Worm (Caenorhabditis elegans): ENCODE data around the gene osm-11.

Gene osm-11

DNA sequence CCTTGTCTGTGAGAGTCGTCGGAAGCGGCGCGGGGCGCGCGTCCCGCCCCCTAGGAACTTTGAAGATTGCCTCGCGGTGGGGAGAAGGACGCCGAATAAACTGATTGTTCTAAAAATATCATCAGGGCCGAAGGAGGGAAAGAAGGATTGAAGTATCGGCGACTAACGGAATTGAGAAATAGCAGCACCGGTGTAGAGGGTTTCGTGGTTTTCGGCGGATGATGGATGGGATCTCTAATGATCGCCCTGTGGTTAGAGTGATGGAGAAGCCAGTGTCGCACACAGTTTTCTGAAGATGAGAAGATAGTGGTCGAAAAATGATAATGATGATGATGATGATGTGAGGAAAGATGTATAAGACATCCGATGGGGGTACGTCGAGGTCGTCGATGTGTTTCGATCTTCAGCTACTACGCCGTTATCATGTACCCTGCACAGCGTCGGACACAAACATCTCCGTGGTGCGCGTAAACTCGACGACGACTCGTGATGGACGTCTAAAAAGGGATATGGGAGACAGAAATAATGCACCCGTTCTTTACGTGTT, at the start of gene osm-11:
Gene osm-11, minus strand, starts transcription at position 51 of the 547 bp plus-strand sequence.
- no peak for TF ChIP-seq unc-62 (GFP tag; optimal IDR thresholded peaks at IDR 0.05)

ce11 chrX:17468483-17468882, 47.1 kb upstream of the osm-11 start:
- TF ChIP-seq unc-62 (GFP tag; optimal IDR thresholded peaks at IDR 0.05), result no peak

ce11 chrX:17466615-17467014, 45.2 kb upstream of the osm-11 start, which contains the start of gene ZK54.3:
Gene ZK54.3 (minus strand): TSS chrX:17467005.
- TF ChIP-seq unc-62 (GFP tag; optimal IDR thresholded peaks at IDR 0.05), result no peak

DNA sequence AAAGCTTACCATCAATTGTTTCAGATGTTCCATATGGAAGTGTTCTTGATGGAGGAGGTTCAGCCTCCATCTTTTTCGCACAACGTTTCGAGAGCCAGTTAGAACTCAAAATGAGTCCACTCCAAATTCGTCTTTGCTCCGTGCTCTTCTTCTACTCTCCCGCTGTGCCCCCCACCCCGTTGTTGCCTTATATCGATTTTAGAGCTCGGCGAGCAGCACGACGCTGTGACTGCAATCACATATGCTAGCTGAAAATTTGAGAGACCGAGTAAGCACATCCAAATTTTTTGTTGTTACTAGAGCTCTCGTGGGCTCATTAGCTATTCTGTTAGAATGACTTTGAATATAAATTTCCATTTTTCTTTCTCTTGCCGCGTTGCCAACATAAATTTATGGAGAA, 43.4 kb upstream of the osm-11 start, which contains the start of gene slc-17.1:
Gene slc-17.1, minus strand, starts transcription at position 101 of the 400 bp plus-strand sequence.
- TF ChIP-seq unc-62 (GFP tag; optimal IDR thresholded peaks at IDR 0.05), result no peak

DNA sequence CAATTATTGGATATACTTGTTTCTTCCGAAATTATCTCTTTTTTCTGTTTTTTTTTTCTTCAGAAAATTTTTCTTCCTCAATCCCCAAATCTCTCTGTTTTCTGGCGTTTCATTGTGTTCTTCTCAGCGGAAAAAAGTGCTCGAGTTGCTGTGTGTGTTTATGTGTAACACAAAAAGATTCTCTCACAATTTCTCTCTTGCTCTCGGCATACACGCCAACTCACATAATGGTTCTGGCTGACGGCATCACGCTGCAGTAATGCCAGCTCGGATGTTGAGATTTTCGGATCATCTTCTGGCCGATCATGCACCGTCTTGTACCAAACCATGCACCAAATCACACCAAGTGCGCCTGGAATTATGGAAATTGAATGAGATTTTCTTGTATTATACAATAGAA, 40.6 kb upstream of the osm-11 start:
- no peak for TF ChIP-seq unc-62 (GFP tag; optimal IDR thresholded peaks at IDR 0.05)

ce11 chrX:17458887-17459286, 37.5 kb upstream of the osm-11 start, which contains the start of gene mlc-1:
Gene mlc-1 (plus strand): TSS chrX:17459210.
- TF ChIP-seq unc-62 (GFP tag; optimal IDR thresholded peaks at IDR 0.05), result no peak

DNA sequence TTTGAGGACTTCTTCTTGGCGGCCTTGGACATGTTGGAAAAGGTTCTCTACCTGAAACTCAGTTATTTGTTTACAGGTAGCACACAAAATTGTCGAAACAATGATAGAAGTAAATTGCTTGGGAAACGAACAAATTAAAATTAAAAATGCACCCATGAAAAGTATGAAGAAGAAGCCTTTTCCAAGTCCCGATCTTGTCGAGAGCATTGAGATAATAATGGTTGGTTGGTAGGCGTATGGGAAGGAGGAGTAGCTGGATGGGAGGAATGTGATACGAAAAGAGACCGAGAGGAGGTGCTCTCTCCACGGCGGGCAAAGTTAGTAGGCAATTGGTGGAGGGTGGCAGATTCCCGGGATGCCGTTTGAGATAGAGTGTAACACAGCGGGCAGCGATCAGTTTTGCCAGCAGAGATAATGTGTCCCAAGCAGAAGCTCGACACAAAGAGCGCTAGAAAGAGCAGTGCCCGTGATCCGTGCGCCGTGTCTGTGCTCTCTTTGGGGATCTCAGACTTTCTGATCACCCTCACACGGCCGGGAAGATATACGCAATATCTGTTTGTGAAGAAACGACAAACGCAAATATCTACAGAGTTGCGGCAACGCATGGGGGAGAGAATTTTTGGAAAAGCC, 35.3 kb upstream of the osm-11 start, which contains the start of gene mlc-2:
Gene mlc-2, minus strand, starts transcription at position 51 of the 630 bp plus-strand sequence.
- TF ChIP-seq unc-62 (GFP tag; optimal IDR thresholded peaks at IDR 0.05), result no peak

- no peak for TF ChIP-seq unc-62 (GFP tag; optimal IDR thresholded peaks at IDR 0.05)
Observed at ce11 chrX:17451410-17451809, 30.0 kb upstream of the osm-11 start, which contains the start of gene C36E6.2. Gene C36E6.2 (plus strand): TSS chrX:17451670.

DNA sequence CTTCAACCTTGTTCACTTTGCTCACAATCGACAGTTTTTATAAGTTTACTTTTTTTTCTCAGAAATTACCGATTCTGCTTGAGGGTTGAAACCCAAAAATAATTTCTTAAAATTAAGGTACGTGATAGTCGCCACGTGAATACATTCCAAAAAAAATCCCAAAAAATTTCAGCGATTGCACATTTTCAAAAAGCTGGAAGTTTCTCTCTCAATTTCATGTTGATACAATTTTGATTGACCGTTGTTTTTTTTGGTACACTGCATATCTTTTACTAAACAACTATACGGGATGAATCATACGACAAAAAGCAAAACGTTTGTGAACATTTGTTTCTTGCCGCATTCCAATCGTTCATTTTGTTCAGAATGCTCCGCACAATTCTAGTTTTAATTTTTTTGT, 17.0 kb upstream of the osm-11 start, which contains the start of gene C36E6.8:
Gene C36E6.8, plus strand, starts transcription at position 301 of the 400 bp plus-strand sequence.
- no peak for TF ChIP-seq unc-62 (GFP tag; optimal IDR thresholded peaks at IDR 0.05)

ce11 chrX:17434234-17434633, 12.9 kb upstream of the osm-11 start, which contains the start of gene fubl-3:
Gene fubl-3 (plus strand): TSS chrX:17434445.
- TF ChIP-seq unc-62 (GFP tag; optimal IDR thresholded peaks at IDR 0.05), result no peak

DNA sequence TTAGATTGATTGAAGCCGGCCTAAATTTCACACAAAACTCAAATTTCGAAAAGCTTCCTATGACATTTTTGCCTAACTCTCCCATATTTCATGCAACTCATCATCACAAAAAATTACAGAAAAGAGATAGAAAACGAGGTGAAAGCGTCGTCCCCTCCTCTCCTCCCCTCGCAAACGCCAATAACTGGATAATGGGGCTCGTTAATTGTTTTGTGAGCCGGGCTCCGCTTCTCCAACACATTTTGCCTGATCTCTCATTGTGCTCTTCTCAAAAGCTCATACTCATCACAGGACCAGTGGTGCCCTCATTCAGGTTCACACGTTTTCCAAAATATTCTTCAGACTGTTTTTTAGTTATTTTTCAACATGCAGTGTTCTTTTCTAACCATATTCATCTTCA, 7.4 kb upstream of the osm-11 start, which contains the start of gene pbo-6:
Gene pbo-6, plus strand, starts transcription at position 240 of the 400 bp plus-strand sequence.
- no peak for TF ChIP-seq unc-62 (GFP tag; optimal IDR thresholded peaks at IDR 0.05)

DNA sequence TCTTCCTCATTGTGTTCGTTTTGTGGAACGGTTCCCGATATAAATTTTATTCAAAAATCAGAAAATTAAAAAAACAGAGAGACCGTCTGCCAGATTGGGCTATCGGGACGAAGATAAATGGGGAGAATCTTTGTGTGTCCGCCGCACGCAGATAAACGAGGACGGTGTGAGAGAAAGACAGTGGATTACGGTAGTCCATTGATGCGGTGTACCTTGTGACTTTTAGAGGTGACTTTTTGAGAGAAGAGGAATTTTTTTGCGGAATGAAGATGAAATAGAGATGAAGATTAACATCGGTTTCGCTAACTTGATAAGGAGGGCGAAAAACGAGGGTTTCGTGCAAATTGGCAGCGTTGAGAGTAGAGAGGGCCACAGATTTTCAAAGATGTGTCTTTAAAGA, 6.4 kb upstream of the osm-11 start:
- no peak for TF ChIP-seq unc-62 (GFP tag; optimal IDR thresholded peaks at IDR 0.05)

DNA sequence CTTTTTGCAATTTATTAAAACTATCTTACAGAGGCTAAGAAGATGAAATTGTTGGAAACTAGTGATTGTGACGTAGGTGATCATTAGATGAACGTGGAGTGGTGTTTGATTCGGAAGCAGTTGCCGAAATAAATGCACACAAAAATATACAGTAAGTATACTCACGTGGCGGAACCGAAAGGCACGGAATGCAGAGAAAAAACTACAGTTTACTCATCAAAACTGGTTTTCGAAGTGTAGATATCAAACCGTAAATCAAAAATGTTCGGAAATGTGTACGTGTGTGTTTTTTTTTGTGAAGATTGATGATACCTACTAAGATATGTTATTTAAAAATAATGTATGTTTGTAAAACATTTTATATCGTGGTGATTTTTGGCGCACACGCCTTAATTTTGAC, 5.3 kb upstream of the osm-11 start:
- TF ChIP-seq unc-62 (GFP tag; optimal IDR thresholded peaks at IDR 0.05), result no peak

- TF ChIP-seq unc-62 (GFP tag; optimal IDR thresholded peaks at IDR 0.05), result no peak
Observed at ce11 chrX:17424595-17424913, 3.2 kb upstream of the osm-11 start.

DNA sequence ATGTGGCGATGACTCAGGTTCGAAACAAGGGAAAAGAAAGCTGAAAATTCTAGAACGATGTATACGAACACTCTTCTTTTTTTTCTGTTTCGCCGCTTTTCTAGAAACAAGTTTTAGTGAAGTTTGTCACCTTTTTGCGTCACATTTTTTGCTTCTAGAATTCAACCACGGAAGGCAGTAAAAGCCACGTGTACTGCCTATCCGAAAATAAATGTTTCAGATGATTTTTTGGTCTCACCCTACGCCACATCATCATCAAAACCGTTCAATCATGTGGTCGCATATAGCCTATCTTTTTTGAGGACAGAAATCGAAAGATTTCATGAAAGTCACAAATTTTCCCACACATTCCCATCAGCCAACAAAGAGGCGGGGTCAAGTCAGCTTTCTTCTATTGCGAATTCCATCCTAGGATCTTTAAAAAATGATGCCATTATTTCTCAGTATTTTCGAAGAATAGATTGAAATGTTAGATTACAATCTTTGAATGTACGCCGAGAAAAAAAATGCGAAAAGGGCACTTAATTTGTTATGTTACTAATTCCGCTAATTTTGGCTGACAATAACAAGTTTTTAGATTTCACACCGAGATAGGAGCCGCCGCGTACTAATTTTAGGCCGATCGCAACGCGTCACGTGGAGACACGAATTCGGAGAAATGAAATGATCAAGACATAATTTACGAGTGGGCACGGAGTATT, 2.7 kb upstream of the osm-11 start:
- TF ChIP-seq unc-62 (GFP tag; optimal IDR thresholded peaks at IDR 0.05), result no peak

DNA sequence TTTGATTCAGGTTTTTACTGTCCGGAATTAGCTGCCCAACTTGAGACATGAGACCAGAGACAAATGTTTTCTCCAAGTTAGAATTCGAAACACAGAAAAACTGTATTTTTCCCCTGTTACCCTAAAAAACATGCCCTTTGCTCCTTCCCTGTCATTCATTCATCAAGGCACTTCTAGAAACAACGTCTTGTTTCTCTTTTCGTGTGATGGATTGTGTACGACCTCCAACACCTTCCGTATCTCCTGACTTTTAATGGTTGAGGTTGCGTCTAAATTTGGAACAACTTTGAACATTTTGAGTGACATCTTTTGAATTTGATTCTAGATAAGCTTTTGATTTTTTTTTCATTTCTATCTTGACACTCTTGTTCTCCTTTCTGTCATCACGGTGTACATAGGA, 1.2 kb upstream of the osm-11 start:
- TF ChIP-seq unc-62 (GFP tag; optimal IDR thresholded peaks at IDR 0.05), result no peak
